Worm (Caenorhabditis elegans) whole organism, young adult: ENCODE results near the gene srv-7.

Source experiments
- F22D6.2 ChIP-seq: sonication (generic microtip); optimal IDR thresholded peaks from 2 replicates; lab custom pipeline; 2016; ENCODE audit warnings: mild to moderate bottlenecking, missing genetic modification characterization, missing compliant biosample characterization
- F33H1.4 ChIP-seq: fragments of 200-800 bp; sonication (Bioruptor generic); IDR thresholded peaks from 2 replicates; pipeline ENCODE4 v1.3.6; 2022; ENCODE audit warnings: missing genetic modification reagents, missing genetic modification characterization, missing compliant biosample characterization
- F39B2.1 ChIP-seq: fragments of 200-800 bp; sonication (Bioruptor generic); IDR thresholded peaks from 2 replicates; pipeline ENCODE4 v1.3.6; 2022; ENCODE audit warnings: missing genetic modification reagents, missing genetic modification characterization, missing compliant biosample characterization
- F55B11.4 ChIP-seq: sonication (generic microtip); optimal IDR thresholded peaks from 2 replicates; lab custom pipeline; 2016; ENCODE audit warnings: missing compliant biosample characterization, missing genetic modification characterization, borderline replicate concordance; ENCODE audit not compliant: insufficient read depth
- Y53G8AR.9 ChIP-seq: fragments of 200-800 bp; sonication (Bioruptor generic); conservative IDR thresholded peaks from 2 replicates; pipeline ENCODE4 v1.3.6; 2022; ENCODE audit warnings: missing genetic modification reagents, missing genetic modification characterization, missing compliant biosample characterization
- akir-1 ChIP-seq: fragments of 200-800 bp; sonication (Bioruptor generic); optimal IDR thresholded peaks from 2 replicates; lab custom pipeline; 2018; ENCODE audit warnings: mild to moderate bottlenecking, missing genetic modification characterization, moderate library complexity, missing compliant biosample characterization
- aptf-3 ChIP-seq: fragments of 200-800 bp; sonication (Bioruptor generic); IDR thresholded peaks from 2 replicates; pipeline ENCODE4 v1.3.6; 2022; ENCODE audit warnings: missing genetic modification characterization, missing compliant biosample characterization
- atf-7 ChIP-seq: sonication (generic microtip); optimal IDR thresholded peaks from 2 replicates; lab custom pipeline; 2017; ENCODE audit warnings: mild to moderate bottlenecking, missing genetic modification characterization, missing compliant biosample characterization
- athp-1 ChIP-seq: sonication (generic microtip); optimal IDR thresholded peaks from 2 replicates; lab custom pipeline; 2017; ENCODE audit warnings: mild to moderate bottlenecking, missing genetic modification characterization, missing compliant biosample characterization
- cebp-1 ChIP-seq, 2 experiments: fragments of 200-800 bp in 1 of 2; sonication (Bioruptor generic) in 1 of 2; sonication (generic microtip) in 1 of 2; IDR thresholded peaks in 1 of 2; optimal IDR thresholded peaks in 1 of 2; 2 replicates each; pipeline versions ENCODE4 v1.3.6 to Lab custom; 2017 to 2022; ENCODE audit warnings: missing compliant biosample characterization in 2 of 2, missing genetic modification characterization in 2 of 2, mild to moderate bottlenecking in 1 of 2, missing genetic modification reagents in 1 of 2, moderate library complexity in 1 of 2
- cebp-2 ChIP-seq: fragments of 200-800 bp; sonication (Bioruptor generic); IDR thresholded peaks from 2 replicates; pipeline ENCODE4 v1.3.6; 2022; ENCODE audit warnings: missing genetic modification characterization, missing compliant biosample characterization
- ceh-100 ChIP-seq: fragments of 200-800 bp; sonication (Bioruptor generic); IDR thresholded peaks from 2 replicates; pipeline ENCODE4 v1.3.6; 2022; ENCODE audit warnings: missing genetic modification reagents, missing genetic modification characterization, missing compliant biosample characterization
- ceh-91 ChIP-seq: fragments of 200-800 bp; sonication (Bioruptor generic); IDR thresholded peaks from 2 replicates; pipeline ENCODE4 v1.3.6; 2022; ENCODE audit warnings: missing genetic modification reagents, missing genetic modification characterization, missing compliant biosample characterization
- dpl-1 ChIP-seq: fragments of 150-350 bp; optimal IDR thresholded peaks from 2 replicates; lab custom pipeline; 2014; ENCODE audit warnings: missing biosample characterization, missing genetic modification reagents, missing genetic modification characterization
- ekl-4 ChIP-seq: fragments of 200-800 bp; sonication (Bioruptor generic); IDR thresholded peaks from 2 replicates; pipeline ENCODE4 v1.3.6; 2022; ENCODE audit warnings: missing genetic modification reagents, missing genetic modification characterization, missing compliant biosample characterization
- ets-4 ChIP-seq: fragments of 200-800 bp; sonication (Bioruptor generic); optimal IDR thresholded peaks from 2 replicates; lab custom pipeline; 2018; ENCODE audit warnings: mild to moderate bottlenecking, missing genetic modification characterization, missing compliant biosample characterization
- him-1 ChIP-seq: sonication (generic microtip); optimal IDR thresholded peaks from 2 replicates; lab custom pipeline; 2016; ENCODE audit warnings: missing genotype, missing genetic modification reagents, missing genetic modification characterization, missing compliant biosample characterization
- hlh-26 ChIP-seq: fragments of 200-800 bp; sonication (Bioruptor generic); conservative IDR thresholded peaks from 2 replicates; pipeline ENCODE4 v1.3.6; 2022; ENCODE audit warnings: missing genetic modification reagents, missing genetic modification characterization, missing compliant biosample characterization
- lin-26 ChIP-seq: fragments of 200-800 bp; sonication (Bioruptor generic); IDR thresholded peaks from 2 replicates; pipeline ENCODE4 v1.3.6; 2022; ENCODE audit warnings: missing genetic modification reagents, missing genetic modification characterization, missing compliant biosample characterization
- lsy-27 ChIP-seq: sonication (generic microtip); optimal IDR thresholded peaks from 2 replicates; lab custom pipeline; 2017; ENCODE audit warnings: missing genetic modification characterization, mild to moderate bottlenecking, missing compliant biosample characterization, antibody characterized with exemption, missing genotype, borderline replicate concordance; ENCODE audit not compliant: insufficient read depth
- madf-3 ChIP-seq: fragments of 200-800 bp; sonication (Bioruptor generic); IDR thresholded peaks from 2 replicates; pipeline ENCODE4 v1.3.6; 2022; ENCODE audit warnings: missing genetic modification reagents, missing genetic modification characterization, missing compliant biosample characterization
- madf-8 ChIP-seq: fragments of 200-800 bp; sonication (Bioruptor generic); conservative IDR thresholded peaks from 2 replicates; pipeline ENCODE4 v1.3.6; 2022; ENCODE audit warnings: missing genetic modification reagents, missing genetic modification characterization, missing compliant biosample characterization
- mel-28 ChIP-seq: sonication (generic microtip); optimal IDR thresholded peaks from 2 replicates; lab custom pipeline; 2016; ENCODE audit warnings: borderline replicate concordance, mild to moderate bottlenecking, missing genetic modification characterization, missing compliant biosample characterization
- nfya-2 ChIP-seq: fragments of 200-800 bp; sonication (Bioruptor generic); IDR thresholded peaks from 2 replicates; pipeline ENCODE4 v1.3.6; 2022; ENCODE audit warnings: missing genetic modification reagents, missing genetic modification characterization, missing compliant biosample characterization
- nhr-80 ChIP-seq: sonication (generic microtip); optimal IDR thresholded peaks from 2 replicates; lab custom pipeline; 2016; ENCODE audit warnings: missing genetic modification characterization, missing compliant biosample characterization
- nhr-90 ChIP-seq: sonication (generic microtip); optimal IDR thresholded peaks from 2 replicates; lab custom pipeline; 2016; ENCODE audit warnings: missing genotype, mild to moderate bottlenecking, missing genetic modification characterization, missing compliant biosample characterization
- pbrm-1 ChIP-seq: fragments of 200-800 bp; sonication (Bioruptor generic); IDR thresholded peaks from 2 replicates; pipeline ENCODE4 v1.3.6; 2022; ENCODE audit warnings: missing genetic modification reagents, missing genetic modification characterization, missing compliant biosample characterization
- pha-4 ChIP-seq: fragments of 150-350 bp; sonication (generic microtip); optimal IDR thresholded peaks from 2 replicates; lab custom pipeline; 2014; ENCODE audit warnings: missing biosample characterization, missing genetic modification reagents, missing genetic modification characterization
- repo-1 ChIP-seq: sonication (generic microtip); optimal IDR thresholded peaks from 2 replicates; lab custom pipeline; 2017; ENCODE audit warnings: mild to moderate bottlenecking, missing genetic modification characterization, missing compliant biosample characterization
- rpc-1 ChIP-seq, 2 experiments: fragments of 150-350 bp in 1 of 2; sonication (generic microtip) in 1 of 2; optimal IDR thresholded peaks; 2 replicates each; lab custom pipeline; 2014 to 2018; ENCODE audit warnings: missing biosample characterization in 1 of 2, missing genetic modification characterization in 1 of 2, missing genetic modification reagents in 1 of 2, missing genotype in 1 of 2
- snpc-1.3 ChIP-seq: sonication (generic microtip); optimal IDR thresholded peaks from 2 replicates; lab custom pipeline; 2017; ENCODE audit warnings: missing genetic modification characterization, mild to moderate bottlenecking, missing compliant biosample characterization, antibody characterized with exemption, moderate library complexity, missing genotype, missing genetic modification reagents; ENCODE audit not compliant: insufficient read depth
- sptf-2 ChIP-seq: fragments of 200-800 bp; sonication (Bioruptor generic); optimal IDR thresholded peaks from 2 replicates; lab custom pipeline; 2018; ENCODE audit warnings: mild to moderate bottlenecking, missing genetic modification characterization, missing compliant biosample characterization
- tbx-9 ChIP-seq: sonication (generic microtip); optimal IDR thresholded peaks from 2 replicates; lab custom pipeline; 2016; ENCODE audit warnings: borderline replicate concordance, missing genetic modification characterization, inconsistent platforms, missing compliant biosample characterization
- unc-130 ChIP-seq: sonication (generic microtip); optimal IDR thresholded peaks from 2 replicates; lab custom pipeline; 2016; ENCODE audit warnings: missing genetic modification reagents, missing genetic modification characterization, missing compliant biosample characterization
- zfh-2 ChIP-seq: fragments of 200-800 bp; sonication (Bioruptor generic); conservative IDR thresholded peaks from 2 replicates; pipeline ENCODE4 v1.3.6; 2022; ENCODE audit warnings: missing genetic modification reagents, missing genetic modification characterization, missing compliant biosample characterization
- zim-3 ChIP-seq: sonication (generic microtip); optimal IDR thresholded peaks from 2 replicates; lab custom pipeline; 2017; ENCODE audit warnings: mild to moderate bottlenecking, missing genetic modification characterization, moderate library complexity, missing compliant biosample characterization
- ztf-26 ChIP-seq: sonication (generic microtip); optimal IDR thresholded peaks from 2 replicates; lab custom pipeline; 2017; ENCODE audit warnings: missing genetic modification characterization, missing compliant biosample characterization

Gene srv-7

ce11 chrX:5628432-5628977, 19.3 kb downstream of the srv-7 start:
- no peak for TF ChIP-seq cebp-2 (GFP tag; lab: Robert Waterston, UW)
- no peak for TF ChIP-seq nhr-80 (tag; lab: Kevin White, UChicago)
- no peak for TF ChIP-seq him-1
- TF ChIP-seq akir-1: no peak
- TF ChIP-seq cebp-1 (GFP tag; IDR thresholded peaks at IDR 0.05; lab: Robert Waterston, UW): no peak
- TF ChIP-seq cebp-1 (tag; optimal IDR thresholded peaks at IDR 0.05; lab: Kevin White, UChicago): no peak
- TF ChIP-seq dpl-1 (GFP tag; lab: Kevin White, UChicago): no peak
- TF ChIP-seq unc-130: no peak
- no peak for TF ChIP-seq F33H1.4 (GFP tag; lab: Robert Waterston, UW)
- TF ChIP-seq nfya-2 (GFP tag; lab: Robert Waterston, UW): no peak
- TF ChIP-seq mel-28 (tag; lab: Kevin White, UChicago): no peak
- no peak for TF ChIP-seq zim-3 (tag; lab: Kevin White, UChicago)
- no peak for TF ChIP-seq ekl-4 (GFP tag; lab: Robert Waterston, UW)
- TF ChIP-seq ets-4 (GFP tag; lab: Kevin White, UChicago): no peak
- peak; percentile 52; the same call in 1 of the 2 replicates for TF ChIP-seq lin-26
- TF ChIP-seq madf-3: no peak
- no peak for TF ChIP-seq aptf-3 (GFP tag; lab: Robert Waterston, UW)
- peak; percentile 27 for TF ChIP-seq ztf-26 (tag; lab: Kevin White, UChicago)

DNA sequence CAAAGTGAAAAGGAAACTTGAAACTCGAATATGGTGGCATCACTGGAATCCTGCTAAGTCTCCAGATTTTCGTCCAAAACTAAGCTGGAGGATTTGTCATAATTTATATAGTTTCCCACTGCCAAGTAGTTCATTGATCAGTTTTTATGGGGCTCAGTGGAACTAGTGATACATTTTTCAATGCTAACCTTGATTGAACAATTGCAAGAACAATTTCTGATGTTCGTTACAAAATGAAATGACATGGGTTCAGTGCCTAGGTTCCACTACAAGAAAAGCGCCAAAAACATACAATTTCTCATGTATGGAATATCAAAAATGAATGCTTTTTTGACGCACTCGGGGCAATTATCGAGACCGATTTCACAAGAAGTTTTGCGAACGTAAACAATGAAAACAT, 26.0 kb downstream of the srv-7 start:
- no peak for TF ChIP-seq nfya-2 (GFP tag; lab: Robert Waterston, UW)
- no peak for TF ChIP-seq F39B2.1 (GFP tag; lab: Robert Waterston, UW)
- TF ChIP-seq him-1: no peak
- no peak for TF ChIP-seq athp-1 (tag; lab: Kevin White, UChicago)
- no peak for TF ChIP-seq hlh-26 (GFP tag; lab: Robert Waterston, UW)
- no peak for TF ChIP-seq pbrm-1
- TF ChIP-seq ceh-91 (GFP tag; lab: Robert Waterston, UW): no peak
- TF ChIP-seq F22D6.2: no peak
- no peak for TF ChIP-seq aptf-3 (GFP tag; lab: Robert Waterston, UW)
- no peak for TF ChIP-seq rpc-1 (optimal IDR thresholded peaks at IDR 0.05; lab: Kevin White, UChicago)
- no peak for TF ChIP-seq rpc-1 (tag; optimal IDR thresholded peaks at IDR 0.05; lab: Kevin White, UChicago)
- TF ChIP-seq Y53G8AR.9 (GFP tag; lab: Robert Waterston, UW): no peak
- TF ChIP-seq lsy-27 (tag; lab: Kevin White, UChicago): no peak
- TF ChIP-seq sptf-2: no peak
- no peak for TF ChIP-seq mel-28 (tag; lab: Kevin White, UChicago)
- no peak for TF ChIP-seq zim-3 (tag; lab: Kevin White, UChicago)
- no peak for TF ChIP-seq F33H1.4 (GFP tag; lab: Robert Waterston, UW)

- TF ChIP-seq atf-7 (tag; lab: Kevin White, UChicago): no peak
- TF ChIP-seq unc-130: no peak
- TF ChIP-seq zfh-2 (GFP tag; lab: Robert Waterston, UW): no peak
- TF ChIP-seq ceh-100 (GFP tag; lab: Robert Waterston, UW): no peak
- no peak for TF ChIP-seq F33H1.4 (GFP tag; lab: Robert Waterston, UW)
- no peak for TF ChIP-seq repo-1
- no peak for TF ChIP-seq ceh-91 (GFP tag; lab: Robert Waterston, UW)
- no peak for TF ChIP-seq F55B11.4
- TF ChIP-seq snpc-1.3 (tag; lab: Kevin White, UChicago): no peak
- no peak for TF ChIP-seq F39B2.1 (GFP tag; lab: Robert Waterston, UW)
- no peak for TF ChIP-seq nhr-90
- no peak for TF ChIP-seq madf-8 (GFP tag; lab: Robert Waterston, UW)
- TF ChIP-seq pha-4 (tag; lab: Kevin White, UChicago): no peak
- TF ChIP-seq akir-1: no peak
- no peak for TF ChIP-seq tbx-9 (tag; lab: Kevin White, UChicago)
Observed at ce11 chrX:5616000-5616399, 31.8 kb downstream of the srv-7 start.
